Worm (Caenorhabditis elegans) whole organism, early embryonic: ENCODE results near the gene gln-1.

Experiments
- B0310.2 ChIP-seq: sonication (generic microtip); optimal IDR thresholded peaks from 2 replicates; lab custom pipeline; 2016; ENCODE audit warnings: mild to moderate bottlenecking, missing genetic modification characterization, missing compliant biosample characterization
- F13C5.2 ChIP-seq: sonication (generic microtip); optimal IDR thresholded peaks from 2 replicates; lab custom pipeline; 2017; ENCODE audit warnings: mild to moderate bottlenecking, missing genetic modification characterization, inconsistent platforms, missing compliant biosample characterization
- aly-1 ChIP-seq: sonication (generic microtip); optimal IDR thresholded peaks from 2 replicates; lab custom pipeline; 2016; ENCODE audit warnings: missing genetic modification characterization, missing compliant biosample characterization
- ama-1 ChIP-seq: fragments of 150-350 bp; optimal IDR thresholded peaks from 2 replicates; lab custom pipeline; 2014
- ets-7 ChIP-seq: sonication (generic microtip); optimal IDR thresholded peaks from 2 replicates; lab custom pipeline; 2016; ENCODE audit warnings: missing genotype, missing genetic modification characterization, missing compliant biosample characterization
- flt-1 ChIP-seq: fragments of 200-800 bp; sonication (Bioruptor generic); IDR thresholded peaks from 2 replicates; pipeline ENCODE4 v1.3.6; 2022; ENCODE audit warnings: missing genetic modification characterization, missing compliant biosample characterization
- hmbx-1 ChIP-seq: sonication (generic microtip); optimal IDR thresholded peaks from 2 replicates; lab custom pipeline; 2016; ENCODE audit warnings: mild to moderate bottlenecking, missing genetic modification characterization, missing compliant biosample characterization
- hmg-4 ChIP-seq: fragments of 200-800 bp; sonication (Bioruptor generic); optimal IDR thresholded peaks from 2 replicates; lab custom pipeline; 2018; ENCODE audit warnings: mild to moderate bottlenecking, missing genetic modification characterization, missing compliant biosample characterization
- hnd-1 ChIP-seq: sonication (generic microtip); optimal IDR thresholded peaks from 2 replicates; lab custom pipeline; 2016; ENCODE audit warnings: missing genetic modification characterization, missing compliant biosample characterization
- pes-1 ChIP-seq: fragments of 200-800 bp; sonication (Bioruptor generic); IDR thresholded peaks from 2 replicates; pipeline ENCODE4 v1.3.6; 2022; ENCODE audit warnings: missing genetic modification reagents, missing genetic modification characterization, missing compliant biosample characterization
- sea-1 ChIP-seq: fragments of 200-800 bp; sonication (Bioruptor generic); conservative IDR thresholded peaks from 2 replicates; pipeline ENCODE4 v1.3.6; 2022; ENCODE audit warnings: missing genetic modification characterization, missing compliant biosample characterization
- tbx-11 ChIP-seq: fragments of 200-800 bp; sonication (Bioruptor generic); IDR thresholded peaks from 2 replicates; pipeline ENCODE4 v1.3.6; 2022; ENCODE audit warnings: missing genetic modification characterization, missing compliant biosample characterization
- tbx-37 ChIP-seq: fragments of 200-800 bp; sonication (Bioruptor generic); conservative IDR thresholded peaks from 2 replicates; pipeline ENCODE4 v1.3.6; 2022; ENCODE audit warnings: missing genetic modification reagents, missing genetic modification characterization, missing compliant biosample characterization
- tra-4 ChIP-seq: sonication (generic microtip); optimal IDR thresholded peaks from 2 replicates; lab custom pipeline; 2017; ENCODE audit warnings: missing genetic modification characterization, missing compliant biosample characterization

DNA sequence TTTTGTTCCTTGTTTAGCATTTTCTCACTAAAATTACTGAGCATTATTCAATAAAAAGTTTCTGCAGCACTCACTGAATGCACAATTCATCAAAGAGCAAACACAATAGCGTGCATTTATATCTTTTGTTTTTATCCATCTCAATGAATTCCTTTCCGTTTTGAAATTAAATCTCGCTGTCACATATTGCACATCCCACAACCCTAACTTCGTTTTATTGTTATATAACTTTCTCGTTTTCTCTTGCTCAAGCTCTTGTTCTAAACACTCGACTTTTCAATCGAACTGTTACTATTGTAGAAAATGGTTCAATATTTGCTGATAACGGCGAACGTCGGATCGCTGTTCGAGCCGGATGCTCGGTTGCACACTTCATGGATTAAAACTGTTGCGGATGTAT, 26.9 kb upstream of the gln-1 start, which contains the start of gene ipp-5:
- TF ChIP-seq tra-4 (tag; lab: Kevin White, UChicago) (no peak), hmg-4 (no peak), B0310.2 (tag; lab: Kevin White, UChicago) (no peak), tbx-11 (no peak), flt-1 (no peak), ama-1 (lab: Kevin White, UChicago) (no peak), sea-1 (GFP tag; lab: Robert Waterston, UW) (no peak), hnd-1 (tag; lab: Kevin White, UChicago) (no peak), hmbx-1 (tag; lab: Kevin White, UChicago) (no peak), tbx-37 (GFP tag; lab: Robert Waterston, UW) (no peak), pes-1 (GFP tag; lab: Robert Waterston, UW) (no peak), aly-1 (no peak), ets-7 (tag; lab: Kevin White, UChicago) (no peak), F13C5.2 (no peak)
